Fruit fly (Drosophila melanogaster) whole organism, prepupa: ENCODE results near the gene RpL7-like.

Experiments
- Blimp-1 ChIP-seq: fragments of 200-800 bp; sonication (Bioruptor generic); optimal IDR thresholded peaks from 3 replicates; lab custom pipeline; 2017; ENCODE audit warnings: missing biosample characterization, missing genetic modification characterization, mild to moderate bottlenecking, moderate library complexity, missing genetic modification reagents
- CG10631 ChIP-seq: fragments of 200-800 bp; sonication (Bioruptor generic); optimal IDR thresholded peaks from 2 replicates; lab custom pipeline; 2016; ENCODE audit warnings: missing biosample characterization, missing genetic modification characterization
- CG10669 ChIP-seq: fragments of 200-800 bp; sonication (Bioruptor generic); optimal IDR thresholded peaks from 3 replicates; lab custom pipeline; 2018; ENCODE audit warnings: missing biosample characterization, mild to moderate bottlenecking, missing genetic modification characterization, moderate library complexity
- CG11294 ChIP-seq: fragments of 200-800 bp; sonication (Bioruptor generic); IDR thresholded peaks from 2 replicates; pipeline ENCODE4 v1.3.6; 2022; ENCODE audit warnings: missing biosample characterization, missing genetic modification characterization
- CG11762 ChIP-seq: fragments of 200-800 bp; sonication (Bioruptor generic); optimal IDR thresholded peaks from 3 replicates; lab custom pipeline; 2016; ENCODE audit warnings: missing biosample characterization, missing genetic modification characterization; ENCODE audit not compliant: insufficient read depth
- CG11902 ChIP-seq: fragments of 200-800 bp; sonication (Bioruptor generic); optimal IDR thresholded peaks from 3 replicates; lab custom pipeline; 2016; ENCODE audit warnings: missing biosample characterization, missing genetic modification characterization
- CG15336 ChIP-seq: fragments of 200-800 bp; sonication (Bioruptor generic); IDR thresholded peaks from 2 replicates; pipeline ENCODE4 v1.3.6; 2022; ENCODE audit warnings: missing biosample characterization, missing genetic modification characterization
- CG16779 ChIP-seq: fragments of 200-800 bp; sonication (Bioruptor generic); optimal IDR thresholded peaks from 3 replicates; lab custom pipeline; 2017; ENCODE audit warnings: missing biosample characterization, mild to moderate bottlenecking, missing genetic modification characterization
- CG3032 ChIP-seq: fragments of 200-800 bp; optimal IDR thresholded peaks from 2 replicates; lab custom pipeline; 2019; ENCODE audit warnings: missing biosample characterization, mild to moderate bottlenecking, missing genetic modification characterization, moderate library complexity
- CG32006 ChIP-seq: fragments of 200-800 bp; sonication (Bioruptor generic); optimal IDR thresholded peaks from 3 replicates; lab custom pipeline; 2017; ENCODE audit warnings: missing biosample characterization, mild to moderate bottlenecking, missing genetic modification characterization
- CG34406 ChIP-seq: fragments of 200-800 bp; sonication (Bioruptor generic); optimal IDR thresholded peaks from 3 replicates; lab custom pipeline; 2016; ENCODE audit warnings: missing biosample characterization, missing genetic modification characterization
- CG3919 ChIP-seq: fragments of 200-800 bp; sonication (Bioruptor generic); optimal IDR thresholded peaks from 3 replicates; lab custom pipeline; 2016; ENCODE audit warnings: missing biosample characterization, missing genetic modification characterization
- CG4318 ChIP-seq: fragments of 200-800 bp; sonication (Bioruptor generic); optimal IDR thresholded peaks from 3 replicates; lab custom pipeline; 2017; ENCODE audit warnings: missing biosample characterization, mild to moderate bottlenecking, missing genetic modification characterization
- CG6163 ChIP-seq: fragments of 200-800 bp; sonication (Bioruptor generic); IDR thresholded peaks from 3 replicates; pipeline ENCODE4 v1.3.6; 2022; ENCODE audit warnings: missing biosample characterization, missing genetic modification characterization
- CG6276 ChIP-seq: fragments of 200-800 bp; sonication (Bioruptor generic); optimal IDR thresholded peaks from 2 replicates; lab custom pipeline; 2017; ENCODE audit warnings: missing biosample characterization, mild to moderate bottlenecking, missing genetic modification characterization
- CG6808 ChIP-seq: fragments of 200-800 bp; sonication (Bioruptor generic); optimal IDR thresholded peaks from 3 replicates; lab custom pipeline; 2017; ENCODE audit warnings: missing biosample characterization, missing genetic modification characterization, mild to moderate bottlenecking, moderate library complexity, missing genetic modification reagents
- CG6854 ChIP-seq: fragments of 200-800 bp; sonication (Bioruptor generic); optimal IDR thresholded peaks from 2 replicates; lab custom pipeline; 2017; ENCODE audit warnings: missing biosample characterization, mild to moderate bottlenecking, missing genetic modification characterization
- CG7368 ChIP-seq: fragments of 200-800 bp; sonication (Bioruptor generic); optimal IDR thresholded peaks from 3 replicates; lab custom pipeline; 2016; ENCODE audit warnings: missing biosample characterization, missing genetic modification characterization
- CG8119 ChIP-seq: fragments of 200-800 bp; sonication (Bioruptor generic); IDR thresholded peaks from 3 replicates; pipeline ENCODE4 v1.3.6; 2022; ENCODE audit warnings: missing biosample characterization, missing genetic modification characterization
- CG8319 ChIP-seq: fragments of 200-800 bp; sonication (Bioruptor generic); optimal IDR thresholded peaks from 3 replicates; lab custom pipeline; 2016; ENCODE audit warnings: missing biosample characterization, missing genetic modification characterization
- CG8632 ChIP-seq: fragments of 200-800 bp; sonication (Bioruptor generic); optimal IDR thresholded peaks from 3 replicates; lab custom pipeline; 2016; ENCODE audit warnings: missing biosample characterization, missing genetic modification characterization
- CG9139 ChIP-seq: fragments of 200-800 bp; sonication (Bioruptor generic); optimal IDR thresholded peaks from 3 replicates; lab custom pipeline; 2017; ENCODE audit warnings: missing biosample characterization, mild to moderate bottlenecking, missing genetic modification characterization
- Eip75B ChIP-seq: fragments of 200-800 bp; sonication (Bioruptor generic); optimal IDR thresholded peaks from 3 replicates; lab custom pipeline; 2016; ENCODE audit warnings: missing biosample characterization, missing genetic modification characterization
- Eip78C ChIP-seq: fragments of 200-800 bp; sonication (Bioruptor generic); peaks from one replicate; lab custom pipeline; 2016; ENCODE audit warnings: missing biosample characterization, missing genetic modification characterization
- Ets96B ChIP-seq: fragments of 200-800 bp; optimal IDR thresholded peaks from 2 replicates; lab custom pipeline; 2019; ENCODE audit warnings: missing biosample characterization, mild to moderate bottlenecking, missing genetic modification characterization, moderate library complexity
- Gug ChIP-seq: fragments of 200-800 bp; sonication (Bioruptor generic); IDR thresholded peaks from 2 replicates; pipeline ENCODE4 v1.3.6; 2022; ENCODE audit warnings: missing biosample characterization, missing genetic modification characterization
- Hr39 ChIP-seq: fragments of 200-800 bp; sonication (Bioruptor generic); optimal IDR thresholded peaks from 2 replicates; lab custom pipeline; 2016; ENCODE audit warnings: missing biosample characterization, missing genetic modification characterization
- Hr4 ChIP-seq: fragments of 200-800 bp; sonication (Bioruptor generic); optimal IDR thresholded peaks from 3 replicates; lab custom pipeline; 2016; ENCODE audit warnings: missing biosample characterization, missing genetic modification characterization
- Lpt ChIP-seq: fragments of 200-800 bp; sonication (Bioruptor generic); optimal IDR thresholded peaks from 3 replicates; lab custom pipeline; 2016; ENCODE audit warnings: missing biosample characterization, missing genetic modification characterization
- OdsH ChIP-seq: fragments of 200-800 bp; sonication (Bioruptor generic); optimal IDR thresholded peaks from 3 replicates; lab custom pipeline; 2016; ENCODE audit warnings: missing biosample characterization, missing genetic modification characterization
- Smox ChIP-seq: fragments of 200-800 bp; sonication (Bioruptor generic); optimal IDR thresholded peaks from 3 replicates; lab custom pipeline; 2016; ENCODE audit warnings: missing biosample characterization, missing genetic modification characterization
- Sox102F ChIP-seq: fragments of 200-800 bp; sonication (Bioruptor generic); optimal IDR thresholded peaks from 2 replicates; lab custom pipeline; 2016; ENCODE audit warnings: missing biosample characterization, mild to moderate bottlenecking, missing genetic modification characterization
- Sox14 ChIP-seq: fragments of 200-800 bp; sonication (Bioruptor generic); optimal IDR thresholded peaks from 3 replicates; lab custom pipeline; 2016; ENCODE audit warnings: missing biosample characterization, missing genetic modification characterization
- Sox15 ChIP-seq: fragments of 200-800 bp; sonication (Bioruptor generic); optimal IDR thresholded peaks from 3 replicates; lab custom pipeline; 2016; ENCODE audit warnings: missing biosample characterization, missing genetic modification characterization
- acj6 ChIP-seq: fragments of 200-800 bp; sonication (Bioruptor generic); optimal IDR thresholded peaks from 3 replicates; lab custom pipeline; 2016; ENCODE audit warnings: missing biosample characterization, missing genetic modification characterization
- cyc ChIP-seq: fragments of 200-800 bp; sonication (Bioruptor generic); optimal IDR thresholded peaks from 3 replicates; lab custom pipeline; 2016; ENCODE audit warnings: missing biosample characterization, missing genetic modification characterization
- dac ChIP-seq: fragments of 200-800 bp; sonication (Bioruptor generic); optimal IDR thresholded peaks from 2 replicates; lab custom pipeline; 2017; ENCODE audit warnings: missing biosample characterization, mild to moderate bottlenecking, missing genetic modification characterization
- dsx ChIP-seq: fragments of 200-800 bp; optimal IDR thresholded peaks from 3 replicates; lab custom pipeline; 2019; ENCODE audit warnings: missing biosample characterization, mild to moderate bottlenecking, missing genetic modification characterization, moderate library complexity; ENCODE audit not compliant: poor library complexity, severe bottlenecking
- eg ChIP-seq: fragments of 200-800 bp; sonication (Bioruptor generic); IDR thresholded peaks from 3 replicates; pipeline ENCODE4 v1.3.6; 2022; ENCODE audit warnings: missing biosample characterization, missing genetic modification characterization
- esn ChIP-seq: fragments of 200-800 bp; sonication (Bioruptor generic); optimal IDR thresholded peaks from 2 replicates; lab custom pipeline; 2016; ENCODE audit warnings: missing biosample characterization, mild to moderate bottlenecking, missing genetic modification characterization, moderate library complexity
- fd59A ChIP-seq: fragments of 200-800 bp; sonication (Bioruptor generic); optimal IDR thresholded peaks from 2 replicates; lab custom pipeline; 2017; ENCODE audit warnings: missing biosample characterization, mild to moderate bottlenecking, missing genetic modification characterization, missing genetic modification reagents
- fd85E ChIP-seq: fragments of 200-800 bp; sonication (Bioruptor generic); optimal IDR thresholded peaks from 3 replicates; lab custom pipeline; 2016; ENCODE audit warnings: missing biosample characterization, missing genetic modification characterization
- fkh ChIP-seq: fragments of 200-800 bp; sonication (Bioruptor generic); optimal IDR thresholded peaks from 3 replicates; lab custom pipeline; 2017; ENCODE audit warnings: missing biosample characterization, mild to moderate bottlenecking, missing genetic modification characterization, moderate library complexity
- lz ChIP-seq: fragments of 200-800 bp; sonication (Bioruptor generic); optimal IDR thresholded peaks from 3 replicates; lab custom pipeline; 2016; ENCODE audit warnings: missing biosample characterization, missing genetic modification characterization
- salr ChIP-seq, 2 experiments: fragments of 200-800 bp; sonication (Bioruptor generic); optimal IDR thresholded peaks; 3 replicates each; lab custom pipeline; 2016 to 2018; ENCODE audit warnings: missing biosample characterization in 2 of 2, missing genetic modification characterization in 2 of 2, mild to moderate bottlenecking in 1 of 2
- spab ChIP-seq: fragments of 200-800 bp; sonication (Bioruptor generic); optimal IDR thresholded peaks from 2 replicates; lab custom pipeline; 2017; ENCODE audit warnings: missing biosample characterization, mild to moderate bottlenecking, missing genetic modification characterization, missing genetic modification reagents
- ss ChIP-seq, 2 experiments: fragments of 200-800 bp; sonication (Bioruptor generic); optimal IDR thresholded peaks; 2 replicates in 1 of 2; 3 replicates in 1 of 2; lab custom pipeline; 2017 to 2018; ENCODE audit warnings: mild to moderate bottlenecking in 2 of 2, missing biosample characterization in 2 of 2, missing genetic modification characterization in 2 of 2, moderate library complexity in 1 of 2
- topi ChIP-seq: fragments of 200-800 bp; sonication (Bioruptor generic); optimal IDR thresholded peaks from 3 replicates; lab custom pipeline; 2016; ENCODE audit warnings: missing biosample characterization, missing genetic modification characterization
- vri ChIP-seq: fragments of 200-800 bp; sonication (Bioruptor generic); optimal IDR thresholded peaks from 3 replicates; lab custom pipeline; 2016; ENCODE audit warnings: missing biosample characterization, mild to moderate bottlenecking, missing genetic modification characterization

The RpL7-like gene

DNA sequence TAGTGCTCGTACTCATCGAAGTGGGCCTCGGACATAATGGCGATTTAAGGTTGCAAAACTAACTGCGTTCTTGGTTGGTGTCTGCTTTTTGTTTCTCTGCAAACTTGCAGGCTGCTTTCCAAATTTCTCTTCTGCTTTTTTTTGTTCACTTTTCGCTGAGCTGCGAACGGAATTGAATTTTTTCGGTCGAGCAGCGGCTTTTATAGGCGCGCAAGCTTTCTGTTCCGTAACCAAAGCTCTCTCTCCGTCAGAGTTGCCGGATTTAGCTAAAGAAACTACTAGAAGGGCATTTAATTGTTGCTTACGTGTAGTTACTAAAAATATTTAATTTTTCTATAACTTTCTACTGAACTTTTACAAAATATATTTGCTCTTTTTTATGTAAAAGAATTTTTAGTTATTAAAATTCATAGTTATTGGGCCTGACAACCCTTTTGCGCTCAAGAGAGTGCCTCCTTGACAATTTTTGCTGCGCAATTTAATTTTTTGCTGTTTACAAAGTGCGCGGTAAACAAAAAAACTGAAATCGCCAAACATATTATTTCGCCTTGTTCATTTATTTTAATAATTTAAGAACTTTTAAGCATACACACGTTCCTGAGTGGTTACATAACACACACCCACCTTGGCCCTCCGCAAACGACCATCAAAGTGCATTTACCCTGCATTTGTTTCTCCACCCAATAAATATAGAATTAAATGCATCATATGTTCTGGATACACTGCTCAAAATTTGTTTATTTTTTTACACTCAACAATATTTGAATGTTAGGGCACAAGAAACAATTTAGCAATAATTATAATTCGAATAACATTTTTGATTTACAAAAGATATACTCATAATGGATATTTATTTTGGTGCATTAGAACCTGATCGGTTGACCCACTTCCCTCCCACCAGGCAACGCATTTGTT, 9.9 kb upstream of the RpL7-like start, which contains the start of gene CG6770:
TSS of gene CG6770 (minus strand) at position 178 of the 915 bp plus-strand sequence.
- peak; percentile 97 for TF ChIP-seq Eip78C
- peak; percentile 81 for TF ChIP-seq CG6276 (GFP tag; lab: Kevin White, UChicago)
- peak; percentile 93 for TF ChIP-seq esn (GFP tag; lab: Kevin White, UChicago)
- TF ChIP-seq ss (GFP tag; optimal IDR thresholded peaks at IDR 0.05; lab: Kevin White, UChicago) = peak; percentile 81 to 87
- TF ChIP-seq CG6163 (GFP tag; lab: Robert Waterston, UW) = peak; percentile 91
- TF ChIP-seq CG7368 (GFP tag; lab: Kevin White, UChicago) = peak; percentile 66
- TF ChIP-seq acj6 (GFP tag; lab: Kevin White, UChicago) = peak; percentile 89
- TF ChIP-seq CG11762 (GFP tag; lab: Kevin White, UChicago) = peak; percentile 79
- peak; percentile 80 for TF ChIP-seq CG10669 (GFP tag; lab: Kevin White, UChicago)
- TF ChIP-seq CG4318 (GFP tag; lab: Kevin White, UChicago) = peak; percentile 38
- TF ChIP-seq salr (GFP tag; optimal IDR thresholded peaks at IDR 0.05; lab: Kevin White, UChicago) = peak; percentile 28 to 76
- TF ChIP-seq Eip75B (GFP tag; lab: Kevin White, UChicago) = peak; percentile 85
- TF ChIP-seq Sox14 (GFP tag; lab: Kevin White, UChicago) = peak; percentile 74
- TF ChIP-seq Lpt (GFP tag; lab: Kevin White, UChicago) = peak; percentile 43
- TF ChIP-seq lz (GFP tag; lab: Kevin White, UChicago) = peak; percentile 90
- peak; percentile 95 for TF ChIP-seq eg
- TF ChIP-seq CG6854 (GFP tag; lab: Kevin White, UChicago) = peak; percentile 31
- TF ChIP-seq fd85E (GFP tag; lab: Kevin White, UChicago) = peak; percentile 63
- TF ChIP-seq spab = peak; percentile 78
- peak; percentile 88 for TF ChIP-seq CG6808 (GFP tag; lab: Kevin White, UChicago)
- TF ChIP-seq CG34406 (GFP tag; lab: Kevin White, UChicago) = peak; percentile 89
- TF ChIP-seq CG10631 (GFP tag; lab: Kevin White, UChicago) = peak; percentile 74
- peak; percentile 71 for TF ChIP-seq Hr39 (GFP tag; lab: Kevin White, UChicago)
- peak; percentile 76 for TF ChIP-seq CG11294 (GFP tag; lab: Robert Waterston, UW)
- TF ChIP-seq Blimp-1 = peak; percentile 75
- peak; percentile 72 for TF ChIP-seq CG9139 (GFP tag; lab: Kevin White, UChicago)
- TF ChIP-seq OdsH (GFP tag; lab: Kevin White, UChicago) = peak; percentile 87
- peak; percentile 76 for TF ChIP-seq Gug (GFP tag; lab: Robert Waterston, UW)
- TF ChIP-seq CG15336 (GFP tag; lab: Robert Waterston, UW) = peak; percentile 92
- TF ChIP-seq CG8119 (GFP tag; lab: Robert Waterston, UW) = peak; percentile 89
- TF ChIP-seq Sox15 (GFP tag; lab: Kevin White, UChicago) = peak; percentile 61
- peak; percentile 87 for TF ChIP-seq vri (GFP tag; lab: Kevin White, UChicago)
- peak; percentile 87 for TF ChIP-seq topi (GFP tag; lab: Kevin White, UChicago)
- TF ChIP-seq CG8319 (GFP tag; lab: Kevin White, UChicago) = peak; percentile 54
- peak; percentile 88 for TF ChIP-seq CG8632 (GFP tag; lab: Kevin White, UChicago)
- peak; percentile 88 for TF ChIP-seq CG3032 (tag; lab: Kevin White, UChicago)
- TF ChIP-seq CG3919 (GFP tag; lab: Kevin White, UChicago) = peak; percentile 87
- peak; percentile 85 for TF ChIP-seq Hr4 (GFP tag; lab: Kevin White, UChicago)
- peak; percentile 91 for TF ChIP-seq Sox102F
- TF ChIP-seq CG32006 (GFP tag; lab: Kevin White, UChicago) = peak; percentile 83
- TF ChIP-seq CG11902 (GFP tag; lab: Kevin White, UChicago) = peak; percentile 63
- TF ChIP-seq cyc = peak; percentile 80
- TF ChIP-seq fkh (GFP tag; lab: Kevin White, UChicago) = peak; percentile 74
- TF ChIP-seq dsx (GFP tag; lab: Kevin White, UChicago) = peak; percentile 83
- TF ChIP-seq Smox (GFP tag; lab: Kevin White, UChicago) = peak; percentile 92
- TF ChIP-seq dac (GFP tag; lab: Kevin White, UChicago) = peak; percentile 25
- TF ChIP-seq Ets96B (tag; lab: Kevin White, UChicago) = peak; percentile 85
- TF ChIP-seq fd59A (GFP tag; lab: Kevin White, UChicago) = peak; percentile 78
- TF ChIP-seq CG16779 (tag; lab: Kevin White, UChicago) = peak; percentile 85
